Fruit fly (Drosophila melanogaster): ENCODE measurements around the gene Irk3.

Irk3 gene

DNA sequence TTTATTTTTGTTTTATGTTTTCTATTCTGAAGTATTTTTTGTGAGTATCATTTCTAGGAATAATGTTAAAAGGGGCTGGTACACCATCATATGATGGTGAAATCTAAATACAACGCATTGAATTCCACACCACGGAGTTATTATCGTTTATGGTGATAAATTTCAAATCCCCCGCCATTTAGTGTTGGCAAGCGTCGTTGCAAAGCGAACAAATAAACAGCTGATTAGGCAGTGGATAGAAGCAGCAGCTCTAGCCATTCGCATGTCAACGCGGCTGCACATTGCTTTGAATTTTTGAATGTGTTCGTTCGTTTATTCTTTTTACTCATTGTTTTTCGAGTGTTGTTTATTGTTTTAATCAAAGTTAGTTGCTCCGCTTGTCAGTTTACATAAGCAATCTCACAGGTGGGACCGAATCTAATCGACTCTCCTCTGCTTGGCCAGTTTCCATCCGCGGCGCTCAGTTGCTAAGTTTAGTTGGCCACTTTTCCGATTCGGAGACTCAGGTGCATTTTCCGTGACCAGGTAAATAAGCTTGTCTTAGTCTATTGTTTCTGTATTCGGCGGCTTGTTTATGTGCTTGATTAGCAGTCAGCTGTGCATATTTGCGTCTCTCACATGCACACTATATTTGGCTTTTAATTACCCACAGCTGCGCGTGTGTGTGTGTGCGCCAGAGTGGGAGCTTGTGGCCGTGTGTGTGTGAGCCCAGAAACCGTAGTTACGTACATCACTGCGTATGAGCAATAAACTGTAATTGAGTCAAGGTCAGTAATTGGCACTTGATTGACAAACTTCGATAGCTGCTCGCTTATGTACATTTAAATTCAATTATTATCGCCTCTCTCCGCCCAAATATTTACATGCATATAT is 36.4 kb downstream of the Irk3 start, which contains the start of the genes Mst36Fa and CG31751 (continued):
- TF ChIP-seq CG17186 (GFP tag; optimal IDR thresholded peaks at IDR 0.05): peak; percentile 54
- peak; percentile 68 for TF ChIP-seq Antp (GFP tag; optimal IDR thresholded peaks at IDR 0.05)
- TF ChIP-seq Dref (GFP tag; IDR thresholded peaks at IDR 0.05): no peak; the same call in 1 of the 2 replicates
- peak; percentile 15 for TF ChIP-seq vfl (GFP tag; optimal IDR thresholded peaks at IDR 0.05)
- no peak for TF ChIP-seq Ravus (GFP tag; IDR thresholded peaks at IDR 0.05)
- TF ChIP-seq pan (optimal IDR thresholded peaks at IDR 0.05): no peak
- TF ChIP-seq pan (GFP tag; optimal IDR thresholded peaks at IDR 0.05 in 1 of 2, IDR thresholded peaks at IDR 0.05 in 1 of 2): peak in 1 of 2 experiments; percentile 60
- TF ChIP-seq amos (GFP tag; IDR thresholded peaks at IDR 0.05; ENCODE audit: partially characterized antibody): no peak
- peak; percentile 75 for TF ChIP-seq maf-S (GFP tag; optimal IDR thresholded peaks at IDR 0.05)
- no peak for TF ChIP-seq Nf-YC (tag; optimal IDR thresholded peaks at IDR 0.05)
- TF ChIP-seq CG2120 (GFP tag; optimal IDR thresholded peaks at IDR 0.05): peak; percentile 71
- TF ChIP-seq CoRest (tag; optimal IDR thresholded peaks at IDR 0.05): peak; percentile 66
- TF ChIP-seq sisA (GFP tag; IDR thresholded peaks at IDR 0.05): no peak; the same call in 1 of the 2 replicates
- TF ChIP-seq CG18764 (GFP tag; optimal IDR thresholded peaks at IDR 0.05): peak; percentile 65
- no peak for TF ChIP-seq Rx (GFP tag; IDR thresholded peaks at IDR 0.05)
- peak; percentile 58 for TF ChIP-seq mam (GFP tag; optimal IDR thresholded peaks at IDR 0.05)
- TF ChIP-seq row (GFP tag; IDR thresholded peaks at IDR 0.05): peak; percentile 42; the same call in 1 of the 3 replicates
- TF ChIP-seq CG10959 (GFP tag; IDR thresholded peaks at IDR 0.05): no peak
- peak; percentile 6 for TF ChIP-seq zen (tag; optimal IDR thresholded peaks at IDR 0.05)
- TF ChIP-seq Abd-B (GFP tag; optimal IDR thresholded peaks at IDR 0.05): peak; percentile 26
- TF ChIP-seq grau (tag; optimal IDR thresholded peaks at IDR 0.05): peak; percentile 51
- TF ChIP-seq CG1792 (GFP tag; optimal IDR thresholded peaks at IDR 0.05): peak; percentile 82
- peak; percentile 63 for TF ChIP-seq kah (GFP tag; optimal IDR thresholded peaks at IDR 0.05)
- no peak for TF ChIP-seq dati (GFP tag; IDR thresholded peaks at IDR 0.05)
- peak; percentile 54 for TF ChIP-seq gfzf (GFP tag; optimal IDR thresholded peaks at IDR 0.05)
- TF ChIP-seq bigmax (GFP tag; optimal IDR thresholded peaks at IDR 0.05): no peak
- TF ChIP-seq ci (GFP tag; IDR thresholded peaks at IDR 0.05): peak; percentile 83
- no peak for TF ChIP-seq esg (GFP tag; conservative IDR thresholded peaks at IDR 0.05)
- peak; percentile 20; the same call in 1 of the 2 replicates for TF ChIP-seq CG9215 (GFP tag; IDR thresholded peaks at IDR 0.05)
- TF ChIP-seq CG6765 (GFP tag; optimal IDR thresholded peaks at IDR 0.05): peak; percentile 87
- no peak for TF ChIP-seq hb (GFP tag; IDR thresholded peaks at IDR 0.05; ENCODE audit: partially characterized antibody)
- TF ChIP-seq CG7556 (GFP tag; optimal IDR thresholded peaks at IDR 0.05): peak; percentile 88
- peak; percentile 8 for TF ChIP-seq CG30020 (tag; optimal IDR thresholded peaks at IDR 0.05)
- TF ChIP-seq eve (GFP tag; optimal IDR thresholded peaks at IDR 0.05): no peak
- peak; percentile 74 for TF ChIP-seq CG3065 (GFP tag; optimal IDR thresholded peaks at IDR 0.05)
- peak; percentile 91 for TF ChIP-seq Asciz (GFP tag; optimal IDR thresholded peaks at IDR 0.05)
- TF ChIP-seq run (tag; optimal IDR thresholded peaks at IDR 0.05): peak; percentile 27
- TF ChIP-seq CG32767 (GFP tag; IDR thresholded peaks at IDR 0.05): peak; percentile 60
- TF ChIP-seq CG17612 (GFP tag; IDR thresholded peaks at IDR 0.05): no peak
- TF ChIP-seq CG2202 (tag; optimal IDR thresholded peaks at IDR 0.05): peak; percentile 62
- no peak; the same call in 1 of the 2 replicates for TF ChIP-seq NFAT (GFP tag; IDR thresholded peaks at IDR 0.05)
- TF ChIP-seq gcm2 (GFP tag; optimal IDR thresholded peaks at IDR 0.05): peak; percentile 47
- TF ChIP-seq chif (GFP tag; optimal IDR thresholded peaks at IDR 0.05): peak; percentile 42 to 75
- TF ChIP-seq sd (tag; optimal IDR thresholded peaks at IDR 0.05): no peak
- TF ChIP-seq emc (GFP tag; optimal IDR thresholded peaks at IDR 0.05): no peak
- no peak for TF ChIP-seq h (optimal IDR thresholded peaks at IDR 0.05)
- peak; percentile 53 for TF ChIP-seq CG33213 (GFP tag; optimal IDR thresholded peaks at IDR 0.05)
- no peak for TF ChIP-seq fru (optimal IDR thresholded peaks at IDR 0.05)
- TF ChIP-seq NK7.1 (GFP tag; optimal IDR thresholded peaks at IDR 0.05): peak; percentile 81
- peak; percentile 83 for TF ChIP-seq bab2 (GFP tag; optimal IDR thresholded peaks at IDR 0.05)
- TF ChIP-seq Sry-β (GFP tag; optimal IDR thresholded peaks at IDR 0.05): peak; percentile 62

Measured in whole organism, embryonic.